Fruit fly (Drosophila melanogaster): Measurements from ENCODE around the gene CG2540.

The CG2540 gene

DNA sequence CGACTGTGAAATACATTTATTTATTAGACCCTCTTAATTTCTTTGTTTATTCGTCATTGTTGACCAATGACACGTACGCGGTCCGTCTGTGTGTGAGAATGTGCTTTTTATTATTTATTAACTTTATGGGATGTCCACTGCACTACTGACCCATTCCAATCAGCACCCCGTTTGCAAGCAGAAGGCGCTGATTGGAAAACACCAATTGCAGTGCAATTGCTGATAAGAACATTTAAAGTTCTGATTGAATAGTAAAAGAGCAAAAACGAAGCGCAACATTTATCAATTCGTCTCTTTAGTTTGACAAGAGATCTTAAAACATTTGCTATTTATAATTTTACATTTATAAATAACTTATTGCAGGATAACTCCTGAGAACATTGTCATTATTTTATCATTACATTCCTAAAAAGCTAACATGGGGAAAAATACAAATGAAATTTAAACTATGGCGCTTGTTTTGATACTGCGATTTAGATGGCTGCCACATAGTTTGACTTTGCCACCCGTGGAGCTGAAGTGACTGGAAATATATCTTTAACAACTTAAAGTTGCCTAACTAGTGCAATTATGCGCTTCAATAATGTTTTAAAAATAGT is 28.8 kb downstream of the CG2540 start:
- TF ChIP-seq brk (GFP tag; optimal IDR thresholded peaks at IDR 0.05): peak; percentile 12
- no peak for TF ChIP-seq Hr78 (GFP tag; optimal IDR thresholded peaks at IDR 0.05)
- no peak for TF ChIP-seq Rel (GFP tag; optimal IDR thresholded peaks at IDR 0.05)
- peak; percentile 4 for TF ChIP-seq Rel (tag; optimal IDR thresholded peaks at IDR 0.05)
- TF ChIP-seq CrebA (GFP tag; optimal IDR thresholded peaks at IDR 0.05; ENCODE audit: borderline replicate concordance): peak; percentile 18

DNA sequence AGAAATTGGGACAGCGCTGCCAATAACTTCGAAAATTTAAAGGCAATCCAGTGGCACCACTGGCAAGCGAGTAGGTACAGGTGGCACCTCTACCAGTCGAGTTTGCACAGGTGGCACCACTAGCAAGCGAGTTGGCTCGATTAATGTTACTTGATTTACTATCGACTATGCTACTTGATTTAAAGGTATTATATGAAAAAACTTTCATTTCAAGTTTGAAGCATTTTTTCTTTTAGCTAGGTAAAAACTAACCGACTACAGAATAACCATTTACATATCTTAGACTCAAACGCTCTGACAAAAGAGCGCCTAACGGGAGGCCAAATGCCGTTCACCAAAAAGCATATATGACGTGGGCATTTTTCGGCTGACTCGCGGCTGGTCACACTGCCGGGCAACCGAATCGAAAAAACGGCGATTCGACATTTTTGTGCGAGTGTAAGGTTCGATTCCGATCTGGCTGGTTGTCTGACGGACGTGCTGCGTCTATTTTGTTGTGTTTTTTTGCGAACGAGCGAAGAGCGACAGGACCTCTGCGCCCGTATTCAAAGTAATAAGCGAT is 29.4 kb downstream of the CG2540 start, which contains the start of gene Tis11:
Gene Tis11, plus strand, starts transcription at position 417 of the 562 bp plus-strand sequence.
- TF ChIP-seq h (GFP tag; optimal IDR thresholded peaks at IDR 0.05) (peak; percentile 31), HLH106 (tag; optimal IDR thresholded peaks at IDR 0.05) (no peak), N (GFP tag; optimal IDR thresholded peaks at IDR 0.05) (no peak), jim (GFP tag; optimal IDR thresholded peaks at IDR 0.05) (no peak), fru (GFP tag; optimal IDR thresholded peaks at IDR 0.05) (peak; percentile 30), Abd-B (GFP tag; optimal IDR thresholded peaks at IDR 0.05) (no peak), sv (GFP tag; optimal IDR thresholded peaks at IDR 0.05) (no peak), dmrt93B (GFP tag; optimal IDR thresholded peaks at IDR 0.05) (no peak), lola (GFP tag; optimal IDR thresholded peaks at IDR 0.05) (no peak), Mio (GFP tag; optimal IDR thresholded peaks at IDR 0.05) (no peak), CG32264 (GFP tag; optimal IDR thresholded peaks at IDR 0.05) (no peak), dl (GFP tag; optimal IDR thresholded peaks at IDR 0.05; ENCODE audit: insufficient read depth in 1 of 2, partially characterized antibody in 2 of 2) (no peak), rgr (GFP tag; optimal IDR thresholded peaks at IDR 0.05) (peak; percentile 12), usp (GFP tag; optimal IDR thresholded peaks at IDR 0.05) (no peak), woc (GFP tag; optimal IDR thresholded peaks at IDR 0.05) (no peak), Myc (optimal IDR thresholded peaks at IDR 0.05) (peak; percentile 65), CG9705 (GFP tag; optimal IDR thresholded peaks at IDR 0.05) (no peak), tai (GFP tag; optimal IDR thresholded peaks at IDR 0.05) (no peak), dsf (GFP tag; optimal IDR thresholded peaks at IDR 0.05; ENCODE audit: borderline replicate concordance) (no peak), Hr78 (GFP tag; optimal IDR thresholded peaks at IDR 0.05) (no peak), GATAd (GFP tag; optimal IDR thresholded peaks at IDR 0.05) (no peak), CrebA (GFP tag; optimal IDR thresholded peaks at IDR 0.05; ENCODE audit: borderline replicate concordance) (no peak), Sp1 (GFP tag; optimal IDR thresholded peaks at IDR 0.05) (peak; percentile 38), Hnf4 (GFP tag; optimal IDR thresholded peaks at IDR 0.05) (no peak), Vsx2 (GFP tag; optimal IDR thresholded peaks at IDR 0.05; ENCODE audit: partially characterized antibody) (no peak), OdsH (GFP tag; optimal IDR thresholded peaks at IDR 0.05) (no peak), Hr83 (GFP tag; optimal IDR thresholded peaks at IDR 0.05; ENCODE audit: poor library complexity, severe bottlenecking) (no peak), foxo (GFP tag; optimal IDR thresholded peaks at IDR 0.05) (no peak), psq (GFP tag; optimal IDR thresholded peaks at IDR 0.05) (no peak), sage (GFP tag; optimal IDR thresholded peaks at IDR 0.05) (no peak), Rel (GFP tag; optimal IDR thresholded peaks at IDR 0.05) (no peak), Rel (tag; optimal IDR thresholded peaks at IDR 0.05) (no peak), Dif (GFP tag; optimal IDR thresholded peaks at IDR 0.05; ENCODE audit: partially characterized antibody) (peak; percentile 51), ey (GFP tag; optimal IDR thresholded peaks at IDR 0.05) (no peak), Jra (GFP tag; optimal IDR thresholded peaks at IDR 0.05) (no peak), Dfd (GFP tag; optimal IDR thresholded peaks at IDR 0.05) (no peak), pan (optimal IDR thresholded peaks at IDR 0.05) (no peak), brk (GFP tag; optimal IDR thresholded peaks at IDR 0.05) (no peak), br (GFP tag; optimal IDR thresholded peaks at IDR 0.05) (no peak)
